Fruit fly (Drosophila melanogaster) whole organism, prepupa: ENCODE data around the gene Acp36DE.

Source experiments
- Blimp-1 ChIP-seq: fragments of 200-800 bp; sonication (Bioruptor generic); optimal IDR thresholded peaks from 3 replicates; lab custom pipeline; 2017; ENCODE audit warnings: missing biosample characterization, missing genetic modification characterization, mild to moderate bottlenecking, moderate library complexity, missing genetic modification reagents
- CG10631 ChIP-seq: fragments of 200-800 bp; sonication (Bioruptor generic); optimal IDR thresholded peaks from 2 replicates; lab custom pipeline; 2016; ENCODE audit warnings: missing biosample characterization, missing genetic modification characterization
- CG10669 ChIP-seq: fragments of 200-800 bp; sonication (Bioruptor generic); optimal IDR thresholded peaks from 3 replicates; lab custom pipeline; 2018; ENCODE audit warnings: missing biosample characterization, mild to moderate bottlenecking, missing genetic modification characterization, moderate library complexity
- CG11762 ChIP-seq: fragments of 200-800 bp; sonication (Bioruptor generic); optimal IDR thresholded peaks from 3 replicates; lab custom pipeline; 2016; ENCODE audit warnings: missing biosample characterization, missing genetic modification characterization; ENCODE audit not compliant: insufficient read depth
- CG15336 ChIP-seq: fragments of 200-800 bp; sonication (Bioruptor generic); IDR thresholded peaks from 2 replicates; pipeline ENCODE4 v1.3.6; 2022; ENCODE audit warnings: missing biosample characterization, missing genetic modification characterization
- CG1621 ChIP-seq: fragments of 200-800 bp; sonication (Bioruptor generic); optimal IDR thresholded peaks from 3 replicates; lab custom pipeline; 2018; ENCODE audit warnings: missing biosample characterization, mild to moderate bottlenecking, missing genetic modification characterization
- CG16779 ChIP-seq: fragments of 200-800 bp; sonication (Bioruptor generic); optimal IDR thresholded peaks from 3 replicates; lab custom pipeline; 2017; ENCODE audit warnings: missing biosample characterization, mild to moderate bottlenecking, missing genetic modification characterization
- CG31627 ChIP-seq: fragments of 200-800 bp; sonication (Bioruptor generic); optimal IDR thresholded peaks from 3 replicates; lab custom pipeline; 2016; ENCODE audit warnings: missing biosample characterization, missing genetic modification characterization
- CG34406 ChIP-seq: fragments of 200-800 bp; sonication (Bioruptor generic); optimal IDR thresholded peaks from 3 replicates; lab custom pipeline; 2016; ENCODE audit warnings: missing biosample characterization, missing genetic modification characterization
- CG3919 ChIP-seq: fragments of 200-800 bp; sonication (Bioruptor generic); optimal IDR thresholded peaks from 3 replicates; lab custom pipeline; 2016; ENCODE audit warnings: missing biosample characterization, missing genetic modification characterization
- CG4318 ChIP-seq: fragments of 200-800 bp; sonication (Bioruptor generic); optimal IDR thresholded peaks from 3 replicates; lab custom pipeline; 2017; ENCODE audit warnings: missing biosample characterization, mild to moderate bottlenecking, missing genetic modification characterization
- CG6163 ChIP-seq: fragments of 200-800 bp; sonication (Bioruptor generic); IDR thresholded peaks from 3 replicates; pipeline ENCODE4 v1.3.6; 2022; ENCODE audit warnings: missing biosample characterization, missing genetic modification characterization
- CG6276 ChIP-seq: fragments of 200-800 bp; sonication (Bioruptor generic); optimal IDR thresholded peaks from 2 replicates; lab custom pipeline; 2017; ENCODE audit warnings: missing biosample characterization, mild to moderate bottlenecking, missing genetic modification characterization
- CG6808 ChIP-seq: fragments of 200-800 bp; sonication (Bioruptor generic); optimal IDR thresholded peaks from 3 replicates; lab custom pipeline; 2017; ENCODE audit warnings: missing biosample characterization, missing genetic modification characterization, mild to moderate bottlenecking, moderate library complexity, missing genetic modification reagents
- CG6854 ChIP-seq: fragments of 200-800 bp; sonication (Bioruptor generic); optimal IDR thresholded peaks from 2 replicates; lab custom pipeline; 2017; ENCODE audit warnings: missing biosample characterization, mild to moderate bottlenecking, missing genetic modification characterization
- CG8119 ChIP-seq: fragments of 200-800 bp; sonication (Bioruptor generic); IDR thresholded peaks from 3 replicates; pipeline ENCODE4 v1.3.6; 2022; ENCODE audit warnings: missing biosample characterization, missing genetic modification characterization
- CG8319 ChIP-seq: fragments of 200-800 bp; sonication (Bioruptor generic); optimal IDR thresholded peaks from 3 replicates; lab custom pipeline; 2016; ENCODE audit warnings: missing biosample characterization, missing genetic modification characterization
- CG8632 ChIP-seq: fragments of 200-800 bp; sonication (Bioruptor generic); optimal IDR thresholded peaks from 3 replicates; lab custom pipeline; 2016; ENCODE audit warnings: missing biosample characterization, missing genetic modification characterization
- CG9139 ChIP-seq: fragments of 200-800 bp; sonication (Bioruptor generic); optimal IDR thresholded peaks from 3 replicates; lab custom pipeline; 2017; ENCODE audit warnings: missing biosample characterization, mild to moderate bottlenecking, missing genetic modification characterization
- Eip75B ChIP-seq: fragments of 200-800 bp; sonication (Bioruptor generic); optimal IDR thresholded peaks from 3 replicates; lab custom pipeline; 2016; ENCODE audit warnings: missing biosample characterization, missing genetic modification characterization
- Eip78C ChIP-seq: fragments of 200-800 bp; sonication (Bioruptor generic); peaks from one replicate; lab custom pipeline; 2016; ENCODE audit warnings: missing biosample characterization, missing genetic modification characterization
- Eip93F ChIP-seq: fragments of 200-800 bp; sonication (Bioruptor generic); optimal IDR thresholded peaks from 2 replicates; lab custom pipeline; 2016; ENCODE audit warnings: missing biosample characterization, mild to moderate bottlenecking, missing genetic modification characterization
- Ets21C ChIP-seq: fragments of 200-800 bp; sonication (Bioruptor generic); optimal IDR thresholded peaks from 3 replicates; lab custom pipeline; 2016; ENCODE audit warnings: missing biosample characterization, missing genetic modification characterization
- Gug ChIP-seq: fragments of 200-800 bp; sonication (Bioruptor generic); IDR thresholded peaks from 2 replicates; pipeline ENCODE4 v1.3.6; 2022; ENCODE audit warnings: missing biosample characterization, missing genetic modification characterization
- Hr38 ChIP-seq: sonication (Bioruptor generic); optimal IDR thresholded peaks from 2 replicates; lab custom pipeline; 2016; ENCODE audit warnings: missing biosample characterization, missing genetic modification characterization
- Hr39 ChIP-seq: fragments of 200-800 bp; sonication (Bioruptor generic); optimal IDR thresholded peaks from 2 replicates; lab custom pipeline; 2016; ENCODE audit warnings: missing biosample characterization, missing genetic modification characterization
- Lpt ChIP-seq: fragments of 200-800 bp; sonication (Bioruptor generic); optimal IDR thresholded peaks from 3 replicates; lab custom pipeline; 2016; ENCODE audit warnings: missing biosample characterization, missing genetic modification characterization
- Met ChIP-seq: fragments of 200-800 bp; sonication (Bioruptor generic); optimal IDR thresholded peaks from 3 replicates; lab custom pipeline; 2016; ENCODE audit warnings: missing biosample characterization, missing genetic modification characterization
- OdsH ChIP-seq: fragments of 200-800 bp; sonication (Bioruptor generic); optimal IDR thresholded peaks from 3 replicates; lab custom pipeline; 2016; ENCODE audit warnings: missing biosample characterization, missing genetic modification characterization
- Smox ChIP-seq: fragments of 200-800 bp; sonication (Bioruptor generic); optimal IDR thresholded peaks from 3 replicates; lab custom pipeline; 2016; ENCODE audit warnings: missing biosample characterization, missing genetic modification characterization
- Sox102F ChIP-seq: fragments of 200-800 bp; sonication (Bioruptor generic); optimal IDR thresholded peaks from 2 replicates; lab custom pipeline; 2016; ENCODE audit warnings: missing biosample characterization, mild to moderate bottlenecking, missing genetic modification characterization
- Sox15 ChIP-seq: fragments of 200-800 bp; sonication (Bioruptor generic); optimal IDR thresholded peaks from 3 replicates; lab custom pipeline; 2016; ENCODE audit warnings: missing biosample characterization, missing genetic modification characterization
- achi ChIP-seq: fragments of 200-800 bp; sonication (Bioruptor generic); optimal IDR thresholded peaks from 3 replicates; lab custom pipeline; 2016; ENCODE audit warnings: missing biosample characterization, missing genetic modification characterization
- acj6 ChIP-seq: fragments of 200-800 bp; sonication (Bioruptor generic); optimal IDR thresholded peaks from 3 replicates; lab custom pipeline; 2016; ENCODE audit warnings: missing biosample characterization, missing genetic modification characterization
- dac ChIP-seq: fragments of 200-800 bp; sonication (Bioruptor generic); optimal IDR thresholded peaks from 2 replicates; lab custom pipeline; 2017; ENCODE audit warnings: missing biosample characterization, mild to moderate bottlenecking, missing genetic modification characterization
- dsx ChIP-seq: fragments of 200-800 bp; optimal IDR thresholded peaks from 3 replicates; lab custom pipeline; 2019; ENCODE audit warnings: missing biosample characterization, mild to moderate bottlenecking, missing genetic modification characterization, moderate library complexity; ENCODE audit not compliant: poor library complexity, severe bottlenecking
- eg ChIP-seq: fragments of 200-800 bp; sonication (Bioruptor generic); IDR thresholded peaks from 3 replicates; pipeline ENCODE4 v1.3.6; 2022; ENCODE audit warnings: missing biosample characterization, missing genetic modification characterization
- esn ChIP-seq: fragments of 200-800 bp; sonication (Bioruptor generic); optimal IDR thresholded peaks from 2 replicates; lab custom pipeline; 2016; ENCODE audit warnings: missing biosample characterization, mild to moderate bottlenecking, missing genetic modification characterization, moderate library complexity
- fd59A ChIP-seq: fragments of 200-800 bp; sonication (Bioruptor generic); optimal IDR thresholded peaks from 2 replicates; lab custom pipeline; 2017; ENCODE audit warnings: missing biosample characterization, mild to moderate bottlenecking, missing genetic modification characterization, missing genetic modification reagents
- fkh ChIP-seq: fragments of 200-800 bp; sonication (Bioruptor generic); optimal IDR thresholded peaks from 3 replicates; lab custom pipeline; 2017; ENCODE audit warnings: missing biosample characterization, mild to moderate bottlenecking, missing genetic modification characterization, moderate library complexity
- lz ChIP-seq: fragments of 200-800 bp; sonication (Bioruptor generic); optimal IDR thresholded peaks from 3 replicates; lab custom pipeline; 2016; ENCODE audit warnings: missing biosample characterization, missing genetic modification characterization
- net ChIP-seq: fragments of 200-800 bp; sonication (Bioruptor generic); optimal IDR thresholded peaks from 3 replicates; lab custom pipeline; 2016; ENCODE audit warnings: missing biosample characterization, missing genetic modification characterization
- salr ChIP-seq, 2 experiments: fragments of 200-800 bp; sonication (Bioruptor generic); optimal IDR thresholded peaks; 3 replicates each; lab custom pipeline; 2016 to 2018; ENCODE audit warnings: missing biosample characterization in 2 of 2, missing genetic modification characterization in 2 of 2, mild to moderate bottlenecking in 1 of 2
- spab ChIP-seq: fragments of 200-800 bp; sonication (Bioruptor generic); optimal IDR thresholded peaks from 2 replicates; lab custom pipeline; 2017; ENCODE audit warnings: missing biosample characterization, mild to moderate bottlenecking, missing genetic modification characterization, missing genetic modification reagents
- svp ChIP-seq: fragments of 200-800 bp; sonication (Bioruptor generic); peaks from one replicate; lab custom pipeline; 2016; ENCODE audit warnings: missing biosample characterization, missing genetic modification characterization
- topi ChIP-seq: fragments of 200-800 bp; sonication (Bioruptor generic); optimal IDR thresholded peaks from 3 replicates; lab custom pipeline; 2016; ENCODE audit warnings: missing biosample characterization, missing genetic modification characterization
- vri ChIP-seq: fragments of 200-800 bp; sonication (Bioruptor generic); optimal IDR thresholded peaks from 3 replicates; lab custom pipeline; 2016; ENCODE audit warnings: missing biosample characterization, mild to moderate bottlenecking, missing genetic modification characterization

Acp36DE gene

dm6 chr2L:18328737-18329136 lies 30.1 kb downstream of the Acp36DE start (continued):
- TF ChIP-seq fd59A (no peak), lz (GFP tag; lab: Kevin White, UChicago) (peak; percentile 49), CG6163 (GFP tag; lab: Robert Waterston, UW) (peak; percentile 88), Eip75B (GFP tag; lab: Kevin White, UChicago) (peak; percentile 58), acj6 (GFP tag; lab: Kevin White, UChicago) (peak; percentile 80), achi (GFP tag; lab: Kevin White, UChicago) (peak; percentile 53), topi (GFP tag; lab: Kevin White, UChicago) (peak; percentile 7), CG6854 (GFP tag; lab: Kevin White, UChicago) (no peak), Lpt (GFP tag; lab: Kevin White, UChicago) (peak; percentile 80), CG3919 (GFP tag; lab: Kevin White, UChicago) (peak; percentile 57), svp (GFP tag; lab: Kevin White, UChicago) (no peak), Eip93F (GFP tag; lab: Kevin White, UChicago) (no peak), CG9139 (GFP tag; lab: Kevin White, UChicago) (no peak), CG8319 (GFP tag; lab: Kevin White, UChicago) (peak; percentile 32), CG6808 (GFP tag; lab: Kevin White, UChicago) (peak; percentile 17), CG15336 (GFP tag; lab: Robert Waterston, UW) (peak; percentile 81), Sox102F (GFP tag; lab: Kevin White, UChicago) (peak; percentile 25), Sox15 (GFP tag; lab: Kevin White, UChicago) (peak; percentile 28), Hr39 (GFP tag; lab: Kevin White, UChicago) (peak; percentile 42), Hr38 (no peak), CG34406 (GFP tag; lab: Kevin White, UChicago) (peak; percentile 31), fkh (GFP tag; lab: Kevin White, UChicago) (no peak)

- no peak for TF ChIP-seq Gug (GFP tag; lab: Robert Waterston, UW)
- TF ChIP-seq CG6163 (GFP tag; lab: Robert Waterston, UW) = peak; percentile 90
- TF ChIP-seq CG1621 (tag; lab: Kevin White, UChicago) = peak; percentile 39
- TF ChIP-seq Smox = peak; percentile 39
- no peak for TF ChIP-seq dac (GFP tag; lab: Kevin White, UChicago)
- peak; percentile 89 for TF ChIP-seq fkh (GFP tag; lab: Kevin White, UChicago)
- peak; percentile 55 for TF ChIP-seq esn (GFP tag; lab: Kevin White, UChicago)
- no peak for TF ChIP-seq CG4318 (GFP tag; lab: Kevin White, UChicago)
- TF ChIP-seq CG11762 (GFP tag; lab: Kevin White, UChicago) = peak; percentile 46
- peak; percentile 75 for TF ChIP-seq CG16779
- peak; percentile 55 for TF ChIP-seq CG3919 (GFP tag; lab: Kevin White, UChicago)
- peak; percentile 70 for TF ChIP-seq Met (GFP tag; lab: Kevin White, UChicago)
- peak; percentile 88 for TF ChIP-seq net (GFP tag; lab: Kevin White, UChicago)
- peak; percentile 53 for TF ChIP-seq OdsH
- peak; percentile 66 for TF ChIP-seq Eip75B (GFP tag; lab: Kevin White, UChicago)
- peak; percentile 44 for TF ChIP-seq CG10631 (GFP tag; lab: Kevin White, UChicago)
- peak; percentile 71 for TF ChIP-seq achi (GFP tag; lab: Kevin White, UChicago)
- peak; percentile 46 to 74 for TF ChIP-seq salr (GFP tag; optimal IDR thresholded peaks at IDR 0.05; lab: Kevin White, UChicago)
- TF ChIP-seq Ets21C (GFP tag; lab: Kevin White, UChicago) = no peak
- peak; percentile 40 for TF ChIP-seq Blimp-1 (GFP tag; lab: Kevin White, UChicago)
- TF ChIP-seq vri (GFP tag; lab: Kevin White, UChicago) = peak; percentile 78
- TF ChIP-seq CG6808 (GFP tag; lab: Kevin White, UChicago) = peak; percentile 91
- TF ChIP-seq topi (GFP tag; lab: Kevin White, UChicago) = peak; percentile 57
- peak; percentile 83 for TF ChIP-seq CG6854 (GFP tag; lab: Kevin White, UChicago)
- peak; percentile 34 for TF ChIP-seq lz (GFP tag; lab: Kevin White, UChicago)
- TF ChIP-seq eg = peak; percentile 80; the same call in 2 of the 3 replicates
- TF ChIP-seq spab (GFP tag; lab: Kevin White, UChicago) = peak; percentile 87
- TF ChIP-seq CG8119 (GFP tag; lab: Robert Waterston, UW) = peak; percentile 76
- TF ChIP-seq Hr38 = no peak
- no peak for TF ChIP-seq CG31627
- peak; percentile 81 for TF ChIP-seq dsx (GFP tag; lab: Kevin White, UChicago)
- peak; percentile 80 for TF ChIP-seq CG6276 (GFP tag; lab: Kevin White, UChicago)
- TF ChIP-seq CG34406 (GFP tag; lab: Kevin White, UChicago) = peak; percentile 83
- TF ChIP-seq Hr39 (GFP tag; lab: Kevin White, UChicago) = peak; percentile 5
- peak; percentile 78 for TF ChIP-seq CG8632
- TF ChIP-seq Eip78C (GFP tag; lab: Kevin White, UChicago) = peak; percentile 93
- peak; percentile 74 for TF ChIP-seq Sox102F (GFP tag; lab: Kevin White, UChicago)
- TF ChIP-seq CG10669 (GFP tag; lab: Kevin White, UChicago) = peak; percentile 79
Observed at dm6 chr2L:18327592-18328078, 31.2 kb downstream of the Acp36DE start.
